Worm (Caenorhabditis elegans): ENCODE results near the gene ugt-24.

ce11 chrIV:6237508-6238227, 27.1 kb upstream of the ugt-24 start, which contains the start of the genes F58F9.6 and F58F9.8:
- no peak for TF ChIP-seq sea-2 (GFP tag; optimal IDR thresholded peaks at IDR 0.05)
- no peak for TF ChIP-seq unc-62 (GFP tag; optimal IDR thresholded peaks at IDR 0.05)
- TF ChIP-seq ama-1 (optimal IDR thresholded peaks at IDR 0.05), result no peak
- TF ChIP-seq snpc-4 (tag; optimal IDR thresholded peaks at IDR 0.05), result no peak
- no peak for TF ChIP-seq fos-1 (tag; optimal IDR thresholded peaks at IDR 0.05)
- TF ChIP-seq nhr-76 (tag; optimal IDR thresholded peaks at IDR 0.05), result no peak

Data from whole organism, L3 larva.